Fruit fly (Drosophila melanogaster): Measurements from ENCODE around the gene CG13078.

CG13078 gene

DNA sequence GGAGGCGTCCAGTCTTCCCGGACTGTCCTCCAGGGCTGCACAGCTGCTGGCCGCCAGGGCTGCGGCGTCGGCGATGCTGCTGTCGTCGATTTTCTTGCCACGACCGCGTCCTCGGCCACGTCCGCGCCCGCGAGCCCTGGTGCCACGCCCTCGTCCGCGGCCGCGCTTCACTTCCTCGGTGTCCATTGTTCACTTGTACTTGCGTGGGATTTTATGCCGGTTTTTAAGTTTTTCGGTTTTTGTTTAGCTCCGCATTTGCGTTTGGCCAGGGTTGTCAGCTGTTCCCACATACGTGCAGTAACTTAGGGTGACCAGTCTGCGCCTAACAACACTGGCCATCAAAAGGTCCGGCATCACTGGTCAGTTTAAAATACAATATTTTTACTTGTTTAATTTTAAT lies 18.5 kb downstream of the CG13078 start, which contains the start of gene Hakai (continued):
- peak; percentile 14 for TF ChIP-seq CG12942 (GFP tag; optimal IDR thresholded peaks at IDR 0.05)
- 0 out of 3 replicates have a peak, but pooled peaks have one; percentile 67 for TF ChIP-seq CG2199 (GFP tag; IDR thresholded peaks at IDR 0.05)
- peak; percentile 70 for TF ChIP-seq pb (GFP tag; optimal IDR thresholded peaks at IDR 0.05)
- TF ChIP-seq CG6854 (GFP tag; optimal IDR thresholded peaks at IDR 0.05) = no peak
- peak; percentile 65 for TF ChIP-seq CG8290 (GFP tag; optimal IDR thresholded peaks at IDR 0.05)
- TF ChIP-seq CG8290 (tag; optimal IDR thresholded peaks at IDR 0.05) = peak; percentile 5 to 54
- TF ChIP-seq Antp (GFP tag; optimal IDR thresholded peaks at IDR 0.05) = peak; percentile 82
- TF ChIP-seq Jarid2 (GFP tag; optimal IDR thresholded peaks at IDR 0.05) = no peak

DNA sequence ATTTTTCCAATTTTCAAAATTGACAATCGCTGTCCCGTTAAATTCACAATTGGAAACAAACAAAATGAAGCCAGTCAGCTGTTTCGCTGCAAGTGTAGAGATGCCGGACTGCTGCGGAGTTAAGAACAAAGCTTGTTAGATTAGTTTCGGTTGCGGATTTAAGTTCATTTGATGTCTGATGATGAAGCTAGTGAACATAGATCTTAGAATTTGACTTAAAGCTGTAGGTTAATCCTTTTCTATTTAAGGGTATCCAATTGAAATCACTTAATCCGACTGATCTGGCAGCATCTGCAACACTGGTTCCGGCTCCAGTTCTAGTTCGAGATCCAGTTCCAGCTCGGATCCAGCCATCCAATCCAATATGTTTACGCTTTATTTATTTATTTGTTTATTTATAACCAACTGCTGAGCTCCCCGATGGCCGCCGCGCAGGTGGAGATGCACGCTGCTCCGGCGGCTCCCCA lies 20.2 kb downstream of the CG13078 start, which contains the start of the genes PCNA2 and CG10366:
Gene PCNA2, minus strand, starts transcription at position 65 of the 467 bp plus-strand sequence.
Gene CG10366, plus strand, starts transcription at position 310 of the 467 bp plus-strand sequence.
- peak; percentile 54 for TF ChIP-seq zen (tag; optimal IDR thresholded peaks at IDR 0.05)
- peak; percentile 84 for TF ChIP-seq CoRest (tag; optimal IDR thresholded peaks at IDR 0.05)
- TF ChIP-seq CG31365 (tag; optimal IDR thresholded peaks at IDR 0.05) = no peak
- TF ChIP-seq Bgb (GFP tag; IDR thresholded peaks at IDR 0.05; ENCODE audit: partially characterized antibody) = peak; percentile 53; the same call in 1 of the 2 replicates
- TF ChIP-seq NfI (GFP tag; optimal IDR thresholded peaks at IDR 0.05) = peak; percentile 62
- TF ChIP-seq corto (GFP tag; optimal IDR thresholded peaks at IDR 0.05) = no peak
- TF ChIP-seq jumu (GFP tag; optimal IDR thresholded peaks at IDR 0.05) = peak; percentile 78
- TF ChIP-seq CG4282 (GFP tag; optimal IDR thresholded peaks at IDR 0.05) = peak; percentile 57
- TF ChIP-seq dmrt11E (tag; optimal IDR thresholded peaks at IDR 0.05) = peak; percentile 62
- TF ChIP-seq tx (GFP tag; optimal IDR thresholded peaks at IDR 0.05) = peak; percentile 77
- TF ChIP-seq Dp (GFP tag; optimal IDR thresholded peaks at IDR 0.05) = peak; percentile 61
- TF ChIP-seq CG7928 (GFP tag; optimal IDR thresholded peaks at IDR 0.05) = peak; percentile 70
- peak; percentile 71 for TF ChIP-seq CG17186 (GFP tag; optimal IDR thresholded peaks at IDR 0.05)
- no peak for TF ChIP-seq pan (optimal IDR thresholded peaks at IDR 0.05)
- peak in 1 of 2 experiments; percentile 48 for TF ChIP-seq pan (GFP tag; optimal IDR thresholded peaks at IDR 0.05 in 1 of 2, IDR thresholded peaks at IDR 0.05 in 1 of 2)
- peak; percentile 42; the same call in 1 of the 2 replicates for TF ChIP-seq CG31224 (GFP tag; IDR thresholded peaks at IDR 0.05)
- peak; percentile 45 for TF ChIP-seq ERR (GFP tag; optimal IDR thresholded peaks at IDR 0.05)
- no peak for TF ChIP-seq Doc3 (GFP tag; IDR thresholded peaks at IDR 0.05; ENCODE audit: partially characterized antibody)
- TF ChIP-seq CG2889 (GFP tag; IDR thresholded peaks at IDR 0.05) = no peak
- TF ChIP-seq CG6813 (GFP tag; optimal IDR thresholded peaks at IDR 0.05) = no peak
- peak; percentile 44; the same call in 1 of the 2 replicates for TF ChIP-seq sisA (GFP tag; IDR thresholded peaks at IDR 0.05)
- no peak; the same call in 2 of the 3 replicates for TF ChIP-seq CG11695 (GFP tag; IDR thresholded peaks at IDR 0.05)
- TF ChIP-seq lov (optimal IDR thresholded peaks at IDR 0.05) = no peak
- no peak for TF ChIP-seq lov (GFP tag; IDR thresholded peaks at IDR 0.05)
- TF ChIP-seq Dip2 (GFP tag; IDR thresholded peaks at IDR 0.05) = no peak
- peak; percentile 39; the same call in 1 of the 3 replicates for TF ChIP-seq vnd (GFP tag; IDR thresholded peaks at IDR 0.05; ENCODE audit: partially characterized antibody)
- TF ChIP-seq CG33213 (GFP tag; optimal IDR thresholded peaks at IDR 0.05) = peak; percentile 89
- peak; percentile 6 for TF ChIP-seq gfzf (GFP tag; optimal IDR thresholded peaks at IDR 0.05)
- TF ChIP-seq odd (GFP tag; optimal IDR thresholded peaks at IDR 0.05) = no peak
- no peak for TF ChIP-seq Asciz (GFP tag; optimal IDR thresholded peaks at IDR 0.05)
- no peak for TF ChIP-seq gce (GFP tag; IDR thresholded peaks at IDR 0.05)
- TF ChIP-seq twi (tag; optimal IDR thresholded peaks at IDR 0.05) = peak; percentile 57
- peak; percentile 46; the same call in 1 of the 2 replicates for TF ChIP-seq Ptx1 (GFP tag; IDR thresholded peaks at IDR 0.05)
- 0 out of 2 replicates have a peak, but pooled peaks have one; percentile 23 for TF ChIP-seq ato (GFP tag; IDR thresholded peaks at IDR 0.05; ENCODE audit: partially characterized antibody)
- peak; percentile 13 for TF ChIP-seq CG17802 (tag; optimal IDR thresholded peaks at IDR 0.05)
- peak; percentile 26 for TF ChIP-seq CG8388 (GFP tag; optimal IDR thresholded peaks at IDR 0.05)
- peak; percentile 67 for TF ChIP-seq E2f2 (GFP tag; IDR thresholded peaks at IDR 0.05)
- TF ChIP-seq Sox102F (GFP tag; optimal IDR thresholded peaks at IDR 0.05) = peak; percentile 54
- TF ChIP-seq CG1832 (GFP tag; optimal IDR thresholded peaks at IDR 0.05) = no peak
- TF ChIP-seq CG3847 (GFP tag; IDR thresholded peaks at IDR 0.05) = peak; percentile 88
- peak; percentile 55 for TF ChIP-seq Nf-YB (GFP tag; optimal IDR thresholded peaks at IDR 0.05)
